Fruit fly (Drosophila melanogaster) whole organism, embryonic: ENCODE data around the gene FIG4.

ENCODE experiments used
- B-H1 ChIP-seq: fragments of 200-800 bp; sonication (Bioruptor generic); IDR thresholded peaks from 3 replicates; pipeline ENCODE4 v1.3.6; 2022; ENCODE audit warnings: missing biosample characterization, missing genetic modification characterization
- CG10147 ChIP-seq: fragments of 200-800 bp; sonication (Bioruptor generic); optimal IDR thresholded peaks from 2 replicates; lab custom pipeline; 2019; ENCODE audit warnings: missing biosample characterization, mild to moderate bottlenecking, missing genetic modification characterization, moderate library complexity
- CG11456 ChIP-seq: fragments of 200-800 bp; sonication (Bioruptor generic); IDR thresholded peaks from 3 replicates; pipeline ENCODE4 v1.3.6; 2022; ENCODE audit warnings: missing biosample characterization, missing genetic modification characterization
- CG11560 ChIP-seq: fragments of 200-800 bp; sonication (Bioruptor generic); IDR thresholded peaks from 3 replicates; pipeline ENCODE4 v1.3.6; 2022; ENCODE audit warnings: missing biosample characterization, missing genetic modification characterization
- CG12744 ChIP-seq: fragments of 200-800 bp; sonication (Bioruptor generic); optimal IDR thresholded peaks from 2 replicates; lab custom pipeline; 2016; ENCODE audit warnings: missing biosample characterization, missing genetic modification characterization
- CG13424 ChIP-seq: fragments of 200-800 bp; sonication (Bioruptor generic); optimal IDR thresholded peaks from 2 replicates; lab custom pipeline; 2019; ENCODE audit warnings: missing biosample characterization, mild to moderate bottlenecking, missing genetic modification characterization, moderate library complexity
- CG15601 ChIP-seq: fragments of 200-800 bp; sonication (Bioruptor generic); optimal IDR thresholded peaks from 3 replicates; lab custom pipeline; 2019; ENCODE audit warnings: missing biosample characterization, mild to moderate bottlenecking, missing genetic modification characterization, moderate library complexity
- CG17186 ChIP-seq: fragments of 200-800 bp; sonication (Bioruptor generic); optimal IDR thresholded peaks from 3 replicates; lab custom pipeline; 2017; ENCODE audit warnings: missing biosample characterization, missing genetic modification reagents, missing genetic modification characterization
- CG17328 ChIP-seq: fragments of 200-800 bp; sonication (Bioruptor generic); IDR thresholded peaks from 2 replicates; pipeline ENCODE4 v1.3.6; 2022; ENCODE audit warnings: missing biosample characterization, missing genetic modification characterization
- CG1832 ChIP-seq: fragments of 200-800 bp; sonication (Bioruptor generic); optimal IDR thresholded peaks from 2 replicates; lab custom pipeline; 2017; ENCODE audit warnings: missing biosample characterization, mild to moderate bottlenecking, missing genetic modification characterization, inconsistent platforms
- CG18476 ChIP-seq: fragments of 200-800 bp; sonication (Bioruptor generic); optimal IDR thresholded peaks from 2 replicates; lab custom pipeline; 2016; ENCODE audit warnings: missing biosample characterization, mild to moderate bottlenecking, missing genetic modification characterization
- CG2129 ChIP-seq: fragments of 200-800 bp; sonication (Bioruptor generic); IDR thresholded peaks from 2 replicates; pipeline ENCODE4 v1.3.6; 2022; ENCODE audit warnings: missing biosample characterization, missing genetic modification characterization; ENCODE audit not compliant: partially characterized antibody
- CG32772 ChIP-seq: fragments of 200-800 bp; sonication (Bioruptor generic); IDR thresholded peaks from 2 replicates; pipeline ENCODE4 v1.3.6; 2022; ENCODE audit warnings: missing biosample characterization, missing genetic modification characterization
- CG42726 ChIP-seq: fragments of 200-800 bp; sonication (Bioruptor generic); IDR thresholded peaks from 2 replicates; pipeline ENCODE4 v1.3.6; 2022; ENCODE audit warnings: missing biosample characterization, missing genetic modification characterization; ENCODE audit not compliant: partially characterized antibody
- CG43689 ChIP-seq: fragments of 200-800 bp; sonication (Bioruptor generic); IDR thresholded peaks from 2 replicates; pipeline ENCODE4 v1.3.6; 2022; ENCODE audit warnings: missing biosample characterization, missing genetic modification characterization
- CG6854 ChIP-seq: fragments of 200-800 bp; sonication (Bioruptor generic); optimal IDR thresholded peaks from 3 replicates; lab custom pipeline; 2017; ENCODE audit warnings: missing biosample characterization, mild to moderate bottlenecking, missing genetic modification characterization
- CG7928 ChIP-seq: fragments of 200-800 bp; sonication (Bioruptor generic); optimal IDR thresholded peaks from 2 replicates; lab custom pipeline; 2017; ENCODE audit warnings: missing biosample characterization, mild to moderate bottlenecking, missing genetic modification characterization
- D ChIP-seq, 2 experiments: fragments of 200-800 bp in 1 of 2; fragments of >200 bp in 1 of 2; sonication (Bioruptor generic) in 1 of 2; optimal IDR thresholded peaks; 2 replicates in 1 of 2; 3 replicates in 1 of 2; lab custom pipeline; 2017; ENCODE audit warnings: mild to moderate bottlenecking in 1 of 2, missing biosample characterization in 1 of 2, missing genetic modification characterization in 1 of 2, missing genetic modification reagents in 1 of 2
- Dek ChIP-seq: fragments of 200-800 bp; sonication (Bioruptor generic); optimal IDR thresholded peaks from 3 replicates; lab custom pipeline; 2019; ENCODE audit warnings: missing biosample characterization, mild to moderate bottlenecking, missing genetic modification characterization, moderate library complexity
- Dll ChIP-seq: fragments of 200-800 bp; sonication (Bioruptor generic); IDR thresholded peaks from 4 replicates; pipeline ENCODE4 v1.3.6; 2022; ENCODE audit warnings: missing biosample characterization, missing genetic modification characterization; ENCODE audit not compliant: partially characterized antibody
- Ets97D ChIP-seq: fragments of 200-800 bp; sonication (Bioruptor generic); optimal IDR thresholded peaks from 3 replicates; lab custom pipeline; 2016; ENCODE audit warnings: missing biosample characterization, missing genetic modification characterization
- HmgZ ChIP-seq: fragments of 200-800 bp; sonication (Bioruptor generic); optimal IDR thresholded peaks from 2 replicates; lab custom pipeline; 2018; ENCODE audit warnings: missing biosample characterization, mild to moderate bottlenecking, missing genetic modification characterization
- Lhr ChIP-seq: fragments of 200-800 bp; sonication (Bioruptor generic); optimal IDR thresholded peaks from 3 replicates; lab custom pipeline; 2017; ENCODE audit warnings: mild to moderate bottlenecking, missing biosample characterization, missing genetic modification reagents, missing genetic modification characterization
- Lpt ChIP-seq: fragments of >200 bp; optimal IDR thresholded peaks from 2 replicates; lab custom pipeline; 2018; ENCODE audit warnings: missing biosample characterization, missing genetic modification characterization
- Nf-YA ChIP-seq: fragments of 200-800 bp; sonication (Bioruptor generic); IDR thresholded peaks from 2 replicates; pipeline ENCODE4 v1.3.6; 2022; ENCODE audit warnings: missing biosample characterization, missing genetic modification characterization
- Spps ChIP-seq: fragments of 200-800 bp; sonication (Bioruptor generic); optimal IDR thresholded peaks from 2 replicates; lab custom pipeline; 2018; ENCODE audit warnings: missing biosample characterization, mild to moderate bottlenecking, missing genetic modification characterization
- ab ChIP-seq: fragments of 200-800 bp; sonication (Bioruptor generic); optimal IDR thresholded peaks from 2 replicates; lab custom pipeline; 2016; ENCODE audit warnings: missing biosample characterization, missing genetic modification characterization
- ac ChIP-seq: fragments of 200-800 bp; sonication (Bioruptor generic); optimal IDR thresholded peaks from 3 replicates; lab custom pipeline; 2017; ENCODE audit warnings: missing biosample characterization, mild to moderate bottlenecking, missing genetic modification characterization
- bbx ChIP-seq: fragments of 200-800 bp; sonication (Bioruptor generic); IDR thresholded peaks from 2 replicates; pipeline ENCODE4 v1.3.6; 2022; ENCODE audit warnings: missing biosample characterization, missing genetic modification characterization; ENCODE audit not compliant: partially characterized antibody
- caup ChIP-seq: fragments of 200-800 bp; sonication (Bioruptor generic); optimal IDR thresholded peaks from 3 replicates; lab custom pipeline; 2017; ENCODE audit warnings: missing biosample characterization, mild to moderate bottlenecking, missing genetic modification characterization, moderate library complexity; ENCODE audit not compliant: severe bottlenecking
- cg ChIP-seq: fragments of 200-800 bp; sonication (Bioruptor generic); optimal IDR thresholded peaks from 3 replicates; lab custom pipeline; 2019; ENCODE audit warnings: missing biosample characterization, mild to moderate bottlenecking, missing genetic modification characterization, moderate library complexity
- chif ChIP-seq, 2 experiments: fragments of 200-800 bp; sonication (Bioruptor generic); optimal IDR thresholded peaks; 3 replicates each; lab custom pipeline; 2016; ENCODE audit warnings: missing biosample characterization in 2 of 2, missing genetic modification characterization in 2 of 2
- crol ChIP-seq: fragments of 200-800 bp; sonication (Bioruptor generic); IDR thresholded peaks from 2 replicates; pipeline ENCODE4 v1.3.6; 2022; ENCODE audit warnings: missing biosample characterization, missing genetic modification characterization
- dati ChIP-seq: fragments of 200-800 bp; sonication (Bioruptor generic); IDR thresholded peaks from 2 replicates; pipeline ENCODE4 v1.3.6; 2022; ENCODE audit warnings: missing biosample characterization, missing genetic modification characterization
- disco-r ChIP-seq: fragments of 200-800 bp; sonication (Bioruptor generic); optimal IDR thresholded peaks from 2 replicates; lab custom pipeline; 2016; ENCODE audit warnings: missing biosample characterization, missing genetic modification characterization
- fu2 ChIP-seq: fragments of 200-800 bp; sonication (Bioruptor generic); optimal IDR thresholded peaks from 2 replicates; lab custom pipeline; 2016; ENCODE audit warnings: missing biosample characterization, missing genetic modification characterization
- gfzf ChIP-seq: fragments of 200-800 bp; sonication (Bioruptor generic); optimal IDR thresholded peaks from 2 replicates; lab custom pipeline; 2016; ENCODE audit warnings: missing biosample characterization, mild to moderate bottlenecking, missing genetic modification characterization, moderate library complexity
- grn ChIP-seq: fragments of 200-800 bp; sonication (Bioruptor generic); optimal IDR thresholded peaks from 3 replicates; lab custom pipeline; 2017; ENCODE audit warnings: missing biosample characterization, missing genetic modification characterization
- jumu ChIP-seq: fragments of 200-800 bp; sonication (Bioruptor generic); optimal IDR thresholded peaks from 3 replicates; lab custom pipeline; 2016; ENCODE audit warnings: missing biosample characterization, missing genetic modification characterization
- maf-S ChIP-seq: fragments of 200-800 bp; sonication (Bioruptor generic); optimal IDR thresholded peaks from 2 replicates; lab custom pipeline; 2016; ENCODE audit warnings: missing biosample characterization, missing genetic modification characterization
- nerfin-2 ChIP-seq: fragments of 200-800 bp; sonication (Bioruptor generic); IDR thresholded peaks from 2 replicates; pipeline ENCODE4 v1.3.6; 2022; ENCODE audit warnings: missing biosample characterization, missing genetic modification characterization; ENCODE audit not compliant: partially characterized antibody
- onecut ChIP-seq: fragments of 200-800 bp; sonication (Bioruptor generic); IDR thresholded peaks from 2 replicates; pipeline ENCODE4 v1.3.6; 2022; ENCODE audit warnings: missing biosample characterization, missing genetic modification characterization
- p53 ChIP-seq: fragments of 200-800 bp; sonication (Bioruptor generic); optimal IDR thresholded peaks from 2 replicates; lab custom pipeline; 2016; ENCODE audit warnings: missing biosample characterization, missing genetic modification characterization
- prd ChIP-seq, 3 experiments: fragments of >200 bp in 2 of 3; fragments of 200-800 bp in 1 of 3; sonication (Bioruptor generic) in 1 of 3; optimal IDR thresholded peaks in 2 of 3; IDR thresholded peaks in 1 of 3; 2 replicates in 2 of 3; 3 replicates in 1 of 3; pipeline versions ENCODE4 v1.3.6 to Lab custom; 2017 to 2022; ENCODE audit warnings: missing biosample characterization in 1 of 3, missing genetic modification characterization in 1 of 3
- pum ChIP-seq: fragments of 200-800 bp; sonication (Bioruptor generic); optimal IDR thresholded peaks from 2 replicates; lab custom pipeline; 2016; ENCODE audit warnings: missing biosample characterization, missing genetic modification characterization
- rib ChIP-seq: fragments of 200-800 bp; sonication (Bioruptor generic); IDR thresholded peaks from 2 replicates; pipeline ENCODE4 v1.3.6; 2022; ENCODE audit warnings: missing biosample characterization, missing genetic modification characterization
- scrt ChIP-seq: fragments of 200-800 bp; sonication (Bioruptor generic); optimal IDR thresholded peaks from 2 replicates; lab custom pipeline; 2018; ENCODE audit warnings: missing biosample characterization, mild to moderate bottlenecking, missing genetic modification characterization, moderate library complexity
- seq ChIP-seq: fragments of 200-800 bp; sonication (Bioruptor generic); IDR thresholded peaks from 2 replicates; pipeline ENCODE4 v1.3.6; 2022; ENCODE audit warnings: missing biosample characterization, missing genetic modification characterization
- sima ChIP-seq: fragments of 200-800 bp; sonication (Bioruptor generic); optimal IDR thresholded peaks from 2 replicates; lab custom pipeline; 2016; ENCODE audit warnings: missing biosample characterization, missing genetic modification characterization
- sug ChIP-seq: fragments of 200-800 bp; optimal IDR thresholded peaks from 2 replicates; lab custom pipeline; 2019; ENCODE audit warnings: missing biosample characterization, mild to moderate bottlenecking, missing genetic modification characterization, moderate library complexity

FIG4 gene

DNA sequence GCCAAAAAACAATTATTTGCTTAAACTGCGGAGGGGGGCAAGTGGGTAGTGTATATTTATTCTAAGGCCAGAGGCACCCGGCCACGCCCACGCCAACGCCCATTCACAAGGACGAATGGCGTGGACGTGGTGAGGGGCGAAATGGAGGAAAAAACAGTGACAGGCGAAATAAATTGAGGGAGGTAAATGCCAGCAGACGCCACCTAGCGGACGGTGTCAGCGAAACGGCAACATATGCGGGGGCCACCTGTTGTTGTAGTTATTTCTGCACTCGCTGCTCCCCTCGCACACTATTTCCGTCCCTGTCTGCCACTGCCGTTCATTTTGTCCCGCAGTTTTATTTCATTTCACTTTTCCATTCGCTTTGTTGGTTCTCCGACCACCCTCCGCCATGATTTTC, 47.0 kb upstream of the FIG4 start (continued):
- TF ChIP-seq cg (GFP tag; lab: Kevin White, UChicago) (no peak), scrt (GFP tag; lab: Kevin White, UChicago) (peak; percentile 48), caup (GFP tag; lab: Kevin White, UChicago) (no peak), CG18476 (GFP tag; lab: Kevin White, UChicago) (no peak), CG12744 (GFP tag; lab: Kevin White, UChicago) (no peak), rib (GFP tag; lab: Robert Waterston, UW) (no peak), CG6854 (GFP tag; lab: Kevin White, UChicago) (no peak), CG17328 (GFP tag; lab: Robert Waterston, UW) (0 out of 2 replicates have a peak, but pooled peaks have one; percentile 12), Ets97D (GFP tag; lab: Kevin White, UChicago) (no peak), dati (no peak), maf-S (GFP tag; lab: Kevin White, UChicago) (no peak), HmgZ (tag; lab: Kevin White, UChicago) (no peak), CG15601 (tag; lab: Kevin White, UChicago) (no peak), CG43689 (GFP tag; lab: Robert Waterston, UW) (no peak), CG32772 (GFP tag; lab: Robert Waterston, UW) (no peak; the same call in 1 of the 2 replicates), CG2129 (GFP tag; lab: Robert Waterston, UW) (no peak), crol (GFP tag; lab: Robert Waterston, UW) (no peak), p53 (no peak), Lhr (GFP tag; lab: Kevin White, UChicago) (no peak), pum (GFP tag; lab: Kevin White, UChicago) (no peak), seq (GFP tag; lab: Robert Waterston, UW) (no peak), CG11456 (GFP tag; lab: Robert Waterston, UW) (no peak), CG17186 (GFP tag; lab: Kevin White, UChicago) (no peak), prd (optimal IDR thresholded peaks at IDR 0.05; lab: Kevin White, UChicago) (no peak), prd (GFP tag; IDR thresholded peaks at IDR 0.05; lab: Robert Waterston, UW) (no peak), B-H1 (GFP tag; lab: Robert Waterston, UW) (peak; percentile 12; the same call in 1 of the 3 replicates), CG1832 (GFP tag; lab: Kevin White, UChicago) (peak; percentile 34), onecut (peak; percentile 33; the same call in 1 of the 2 replicates), Spps (tag; lab: Kevin White, UChicago) (no peak), bbx (GFP tag; lab: Robert Waterston, UW) (no peak), fu2 (GFP tag; lab: Kevin White, UChicago) (no peak), ab (GFP tag; lab: Kevin White, UChicago) (no peak), Nf-YA (GFP tag; lab: Robert Waterston, UW) (0 out of 2 replicates have a peak, but pooled peaks have one; percentile 8), D (optimal IDR thresholded peaks at IDR 0.05; lab: Kevin White, UChicago) (no peak), D (GFP tag; optimal IDR thresholded peaks at IDR 0.05; lab: Kevin White, UChicago) (peak; percentile 15), CG13424 (tag; lab: Kevin White, UChicago) (no peak), Lpt (GFP tag; lab: Kevin White, UChicago) (no peak), chif (GFP tag; optimal IDR thresholded peaks at IDR 0.05; lab: Kevin White, UChicago) (no peak), ac (GFP tag; lab: Kevin White, UChicago) (no peak), gfzf (GFP tag; lab: Kevin White, UChicago) (no peak), CG7928 (GFP tag; lab: Kevin White, UChicago) (no peak), sug (tag; lab: Kevin White, UChicago) (no peak), jumu (GFP tag; lab: Kevin White, UChicago) (no peak), CG42726 (0 out of 2 replicates have a peak, but pooled peaks have one; percentile 60), disco-r (GFP tag; lab: Kevin White, UChicago) (no peak), CG11560 (tag; lab: Robert Waterston, UW) (no peak), grn (no peak), sima (GFP tag; lab: Kevin White, UChicago) (no peak), Dll (GFP tag; lab: Robert Waterston, UW) (no peak), CG10147 (GFP tag; lab: Kevin White, UChicago) (no peak), nerfin-2 (GFP tag; lab: Robert Waterston, UW) (no peak), Dek (no peak)
